Fruit fly (Drosophila melanogaster) whole organism, embryonic: ENCODE measurements around the gene Jhbp6.

Experiments used
- B-H1 ChIP-seq: fragments of 200-800 bp; sonication (Bioruptor generic); IDR thresholded peaks from 3 replicates; pipeline ENCODE4 v1.3.6; 2022; ENCODE audit warnings: missing biosample characterization, missing genetic modification characterization
- C15 ChIP-seq: fragments of 200-800 bp; sonication (Bioruptor generic); IDR thresholded peaks from 3 replicates; pipeline ENCODE4 v1.3.6; 2022; ENCODE audit warnings: missing biosample characterization, missing genetic modification characterization
- CG14965 ChIP-seq: fragments of 200-800 bp; sonication (Bioruptor generic); optimal IDR thresholded peaks from 2 replicates; lab custom pipeline; 2016; ENCODE audit warnings: missing biosample characterization, missing genetic modification characterization, borderline replicate concordance
- CG1602 ChIP-seq: fragments of 200-800 bp; sonication (Bioruptor generic); optimal IDR thresholded peaks from 3 replicates; lab custom pipeline; 2016; ENCODE audit warnings: missing biosample characterization, missing genetic modification characterization
- CG9876 ChIP-seq: fragments of 200-800 bp; sonication (Bioruptor generic); optimal IDR thresholded peaks from 2 replicates; lab custom pipeline; 2016; ENCODE audit warnings: missing biosample characterization, missing genetic modification characterization
- Camta ChIP-seq: fragments of 200-800 bp; sonication (Bioruptor generic); optimal IDR thresholded peaks from 2 replicates; lab custom pipeline; 2016; ENCODE audit warnings: missing biosample characterization, missing genetic modification characterization
- az2 ChIP-seq: fragments of 200-800 bp; sonication (Bioruptor generic); optimal IDR thresholded peaks from 3 replicates; lab custom pipeline; 2016; ENCODE audit warnings: missing biosample characterization, missing genetic modification characterization
- dm ChIP-seq: fragments of 200-800 bp; sonication (Bioruptor generic); optimal IDR thresholded peaks from 3 replicates; lab custom pipeline; 2016; ENCODE audit warnings: missing biosample characterization, missing genetic modification characterization
- gcm2 ChIP-seq: fragments of 200-800 bp; sonication (Bioruptor generic); optimal IDR thresholded peaks from 2 replicates; lab custom pipeline; 2016; ENCODE audit warnings: missing biosample characterization, missing genetic modification characterization
- h ChIP-seq: fragments of >200 bp; optimal IDR thresholded peaks from 2 replicates; lab custom pipeline; 2017
- p53 ChIP-seq: fragments of 200-800 bp; sonication (Bioruptor generic); optimal IDR thresholded peaks from 2 replicates; lab custom pipeline; 2016; ENCODE audit warnings: missing biosample characterization, missing genetic modification characterization

DNA sequence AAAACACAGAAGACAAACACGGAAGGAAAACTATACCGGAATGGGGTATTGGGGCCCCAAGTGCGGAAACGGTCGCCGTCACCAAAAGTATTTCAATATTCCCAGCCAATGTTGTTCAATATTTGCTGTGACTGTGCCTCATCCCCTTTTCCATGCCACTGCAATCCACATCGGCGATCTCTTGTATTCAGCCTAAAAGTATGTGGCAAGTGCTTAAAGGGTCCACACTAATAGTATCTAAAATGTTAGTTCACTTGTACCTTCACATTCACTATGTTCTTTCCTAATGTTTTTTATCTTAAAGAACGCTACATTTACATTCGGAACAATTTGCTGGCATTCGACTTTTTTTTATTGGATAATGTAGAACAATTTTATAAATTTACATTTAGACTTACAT lies 11.2 kb downstream of the Jhbp6 start:
- TF ChIP-seq B-H1 (no peak), gcm2 (no peak), C15 (no peak), Camta (no peak), CG1602 (GFP tag; lab: Kevin White, UChicago) (no peak), h (lab: Kevin White, UChicago) (no peak), az2 (no peak), CG9876 (GFP tag; lab: Kevin White, UChicago) (no peak), p53 (GFP tag; lab: Kevin White, UChicago) (no peak), dm (no peak), CG14965 (GFP tag; lab: Kevin White, UChicago) (no peak)
